Fruit fly (Drosophila melanogaster): ENCODE data around the gene CG9338.

- TF ChIP-seq CG10631 (GFP tag; optimal IDR thresholded peaks at IDR 0.05) (no peak), fkh (GFP tag; optimal IDR thresholded peaks at IDR 0.05) (no peak), dac (GFP tag; optimal IDR thresholded peaks at IDR 0.05) (no peak), CG3032 (tag; optimal IDR thresholded peaks at IDR 0.05) (no peak), Hr39 (GFP tag; optimal IDR thresholded peaks at IDR 0.05) (no peak), Gug (GFP tag; IDR thresholded peaks at IDR 0.05) (no peak), CG15336 (GFP tag; IDR thresholded peaks at IDR 0.05) (no peak), dsx (GFP tag; optimal IDR thresholded peaks at IDR 0.05; ENCODE audit: poor library complexity, severe bottlenecking) (no peak), Smox (GFP tag; optimal IDR thresholded peaks at IDR 0.05) (no peak), spab (GFP tag; optimal IDR thresholded peaks at IDR 0.05) (no peak), CG11902 (GFP tag; optimal IDR thresholded peaks at IDR 0.05) (no peak), Sox102F (GFP tag; optimal IDR thresholded peaks at IDR 0.05) (no peak)
Observed at dm6 chr2L:20878052-20878451, 13.0 kb downstream of the CG9338 start.
